Fruit fly (Drosophila melanogaster) whole organism, pupa: ENCODE results near the gene ppk19.

ENCODE experiments used
- CG12605 ChIP-seq: fragments of 200-800 bp; sonication (Bioruptor generic); IDR thresholded peaks from 2 replicates; pipeline ENCODE4 v1.3.6; 2022; ENCODE audit warnings: missing biosample characterization, missing genetic modification characterization
- CG15710 ChIP-seq: fragments of 200-800 bp; sonication (Bioruptor generic); optimal IDR thresholded peaks from 2 replicates; lab custom pipeline; 2018; ENCODE audit warnings: missing biosample characterization, mild to moderate bottlenecking, missing genetic modification characterization, moderate library complexity
- CG32121 ChIP-seq: fragments of 200-800 bp; sonication (Bioruptor generic); IDR thresholded peaks from 2 replicates; pipeline ENCODE4 v1.3.6; 2022; ENCODE audit warnings: missing biosample characterization, missing genetic modification characterization
- CG8159 ChIP-seq: fragments of 200-800 bp; sonication (Bioruptor generic); optimal IDR thresholded peaks from 3 replicates; lab custom pipeline; 2018; ENCODE audit warnings: missing biosample characterization, mild to moderate bottlenecking, missing genetic modification characterization, moderate library complexity
- gl ChIP-seq: fragments of 200-800 bp; sonication (Bioruptor generic); optimal IDR thresholded peaks from 2 replicates; lab custom pipeline; 2018; ENCODE audit warnings: missing biosample characterization, mild to moderate bottlenecking, missing genetic modification characterization
- rn ChIP-seq: fragments of 200-800 bp; sonication (Bioruptor generic); IDR thresholded peaks from 2 replicates; pipeline ENCODE4 v1.3.6; 2022; ENCODE audit warnings: missing biosample characterization, missing genetic modification characterization

- TF ChIP-seq CG32121 (GFP tag; lab: Robert Waterston, UW) = no peak
- no peak for TF ChIP-seq CG15710 (tag; lab: Kevin White, UChicago)
- no peak for TF ChIP-seq CG8159 (tag; lab: Kevin White, UChicago)
- TF ChIP-seq rn (GFP tag; lab: Robert Waterston, UW) = no peak
- TF ChIP-seq gl (tag; lab: Kevin White, UChicago) = no peak
- peak; percentile 62; the same call in 1 of the 2 replicates for TF ChIP-seq CG12605 (GFP tag; lab: Robert Waterston, UW)
These were observed 50.9 kb downstream of the ppk19 start, which contains the start of gene Pcd for dm6 chr3R:29723048-29723656.
